Worm (Caenorhabditis elegans) whole organism, young adult: Measurements from ENCODE around the gene F25F2.1.

ENCODE experiments used
- B0261.1 ChIP-seq: sonication (generic microtip); optimal IDR thresholded peaks from 2 replicates; lab custom pipeline; 2016; ENCODE audit warnings: mild to moderate bottlenecking, missing genetic modification characterization, moderate library complexity, missing compliant biosample characterization
- B0336.3 ChIP-seq: fragments of 200-800 bp; sonication (Bioruptor generic); IDR thresholded peaks from 2 replicates; pipeline ENCODE4 v1.3.6; 2022; ENCODE audit warnings: missing genetic modification characterization, missing compliant biosample characterization
- C06A6.2 ChIP-seq: fragments of 200-800 bp; sonication (Bioruptor generic); conservative IDR thresholded peaks from 2 replicates; pipeline ENCODE4 v1.3.6; 2022; ENCODE audit warnings: missing genetic modification characterization, missing compliant biosample characterization
- F23B12.7 ChIP-seq: sonication (generic microtip); optimal IDR thresholded peaks from 2 replicates; lab custom pipeline; 2017; ENCODE audit warnings: missing genetic modification characterization, mild to moderate bottlenecking, missing compliant biosample characterization, antibody characterized with exemption, moderate library complexity; ENCODE audit not compliant: insufficient read depth
- F33H1.4 ChIP-seq: fragments of 200-800 bp; sonication (Bioruptor generic); IDR thresholded peaks from 2 replicates; pipeline ENCODE4 v1.3.6; 2022; ENCODE audit warnings: missing genetic modification reagents, missing genetic modification characterization, missing compliant biosample characterization
- F39B2.1 ChIP-seq: fragments of 200-800 bp; sonication (Bioruptor generic); IDR thresholded peaks from 2 replicates; pipeline ENCODE4 v1.3.6; 2022; ENCODE audit warnings: missing genetic modification reagents, missing genetic modification characterization, missing compliant biosample characterization
- F55B11.4 ChIP-seq: sonication (generic microtip); optimal IDR thresholded peaks from 2 replicates; lab custom pipeline; 2016; ENCODE audit warnings: missing compliant biosample characterization, missing genetic modification characterization, borderline replicate concordance; ENCODE audit not compliant: insufficient read depth
- F57C9.4 ChIP-seq: sonication (generic microtip); optimal IDR thresholded peaks from 2 replicates; lab custom pipeline; 2017; ENCODE audit warnings: mild to moderate bottlenecking, missing genetic modification characterization, missing compliant biosample characterization
- K12H6.12 ChIP-seq: fragments of 200-800 bp; sonication (Bioruptor generic); optimal IDR thresholded peaks from 2 replicates; lab custom pipeline; 2018; ENCODE audit warnings: mild to moderate bottlenecking, missing genetic modification characterization, missing compliant biosample characterization
- T07F8.4 ChIP-seq: sonication (generic microtip); optimal IDR thresholded peaks from 2 replicates; lab custom pipeline; 2016; ENCODE audit warnings: mild to moderate bottlenecking, missing genetic modification characterization, moderate library complexity, missing compliant biosample characterization
- T26A5.8 ChIP-seq: sonication (generic microtip); optimal IDR thresholded peaks from 2 replicates; lab custom pipeline; 2016; ENCODE audit warnings: missing genetic modification characterization, missing compliant biosample characterization
- Y56A3A.18 ChIP-seq: fragments of 200-800 bp; sonication (Bioruptor generic); IDR thresholded peaks from 2 replicates; pipeline ENCODE4 v1.3.6; 2022; ENCODE audit warnings: missing genetic modification reagents, missing genetic modification characterization, missing compliant biosample characterization
- Y79H2A.3 ChIP-seq: fragments of 200-800 bp; sonication (Bioruptor generic); conservative IDR thresholded peaks from 2 replicates; pipeline ENCODE4 v1.3.6; 2022; ENCODE audit warnings: missing genetic modification reagents, missing genetic modification characterization, missing compliant biosample characterization
- ZK185.1 ChIP-seq: sonication (generic microtip); optimal IDR thresholded peaks from 2 replicates; lab custom pipeline; 2016; ENCODE audit warnings: mild to moderate bottlenecking, missing genetic modification characterization, missing compliant biosample characterization; ENCODE audit not compliant: poor library complexity, severe bottlenecking
- aptf-2 ChIP-seq: fragments of 200-800 bp; sonication (Bioruptor generic); conservative IDR thresholded peaks from 2 replicates; pipeline ENCODE4 v1.3.6; 2022; ENCODE audit warnings: missing genetic modification reagents, missing genetic modification characterization, missing compliant biosample characterization
- atf-7 ChIP-seq: sonication (generic microtip); optimal IDR thresholded peaks from 2 replicates; lab custom pipeline; 2017; ENCODE audit warnings: mild to moderate bottlenecking, missing genetic modification characterization, missing compliant biosample characterization
- athp-1 ChIP-seq: sonication (generic microtip); optimal IDR thresholded peaks from 2 replicates; lab custom pipeline; 2017; ENCODE audit warnings: mild to moderate bottlenecking, missing genetic modification characterization, missing compliant biosample characterization
- ccch-3 ChIP-seq: fragments of 200-800 bp; sonication (Bioruptor generic); optimal IDR thresholded peaks from 2 replicates; lab custom pipeline; 2018; ENCODE audit warnings: mild to moderate bottlenecking, missing genetic modification characterization, missing compliant biosample characterization
- chd-7 ChIP-seq: sonication (generic microtip); optimal IDR thresholded peaks from 2 replicates; lab custom pipeline; 2016; ENCODE audit warnings: mild to moderate bottlenecking, missing genetic modification characterization, moderate library complexity, missing compliant biosample characterization
- dox-1 ChIP-seq: fragments of 200-800 bp; sonication (Bioruptor generic); IDR thresholded peaks from 2 replicates; pipeline ENCODE4 v1.3.6; 2022; ENCODE audit warnings: missing genetic modification reagents, missing genetic modification characterization, missing compliant biosample characterization
- egl-44 ChIP-seq: fragments of 200-800 bp; sonication (Bioruptor generic); IDR thresholded peaks from 2 replicates; pipeline ENCODE4 v1.3.6; 2022; ENCODE audit warnings: missing genetic modification reagents, missing genetic modification characterization, missing compliant biosample characterization
- egrh-3 ChIP-seq: fragments of 200-800 bp; sonication (Bioruptor generic); IDR thresholded peaks from 2 replicates; pipeline ENCODE4 v1.3.6; 2022; ENCODE audit warnings: missing genetic modification reagents, missing genetic modification characterization, missing compliant biosample characterization
- ets-4 ChIP-seq: fragments of 200-800 bp; sonication (Bioruptor generic); optimal IDR thresholded peaks from 2 replicates; lab custom pipeline; 2018; ENCODE audit warnings: mild to moderate bottlenecking, missing genetic modification characterization, missing compliant biosample characterization
- fkh-3 ChIP-seq: sonication (generic microtip); optimal IDR thresholded peaks from 2 replicates; lab custom pipeline; 2016; ENCODE audit warnings: mild to moderate bottlenecking, missing genetic modification characterization, missing compliant biosample characterization
- him-1 ChIP-seq: sonication (generic microtip); optimal IDR thresholded peaks from 2 replicates; lab custom pipeline; 2016; ENCODE audit warnings: missing genotype, missing genetic modification reagents, missing genetic modification characterization, missing compliant biosample characterization
- hlh-26 ChIP-seq: fragments of 200-800 bp; sonication (Bioruptor generic); conservative IDR thresholded peaks from 2 replicates; pipeline ENCODE4 v1.3.6; 2022; ENCODE audit warnings: missing genetic modification reagents, missing genetic modification characterization, missing compliant biosample characterization
- hmg-20 ChIP-seq: fragments of 200-800 bp; sonication (Bioruptor generic); IDR thresholded peaks from 2 replicates; pipeline ENCODE4 v1.3.6; 2022; ENCODE audit warnings: missing genetic modification reagents, missing genetic modification characterization, missing compliant biosample characterization
- let-607 ChIP-seq, 2 experiments: fragments of 200-800 bp in 1 of 2; sonication (Bioruptor generic) in 1 of 2; sonication (generic microtip) in 1 of 2; optimal IDR thresholded peaks; 2 replicates each; lab custom pipeline; 2016 to 2018; ENCODE audit warnings: mild to moderate bottlenecking in 2 of 2, missing compliant biosample characterization in 2 of 2, missing genetic modification characterization in 2 of 2, moderate library complexity in 2 of 2, missing genotype in 1 of 2
- lin-40 ChIP-seq: sonication (generic microtip); optimal IDR thresholded peaks from 2 replicates; lab custom pipeline; 2016; ENCODE audit warnings: missing genetic modification characterization, mild to moderate bottlenecking, missing compliant biosample characterization, missing genotype, missing genetic modification reagents
- lin-54 ChIP-seq: fragments of 200-800 bp; sonication (Bioruptor generic); optimal IDR thresholded peaks from 2 replicates; lab custom pipeline; 2018; ENCODE audit warnings: mild to moderate bottlenecking, missing genetic modification characterization, missing compliant biosample characterization
- lsl-1 ChIP-seq: fragments of 200-800 bp; sonication (Bioruptor generic); optimal IDR thresholded peaks from 2 replicates; lab custom pipeline; 2018; ENCODE audit warnings: mild to moderate bottlenecking, missing genetic modification characterization, moderate library complexity, missing compliant biosample characterization
- madf-10 ChIP-seq: sonication (generic microtip); optimal IDR thresholded peaks from 2 replicates; lab custom pipeline; 2016; ENCODE audit warnings: mild to moderate bottlenecking, missing genetic modification characterization, missing compliant biosample characterization
- madf-6 ChIP-seq: fragments of 200-800 bp; sonication (Bioruptor generic); IDR thresholded peaks from 2 replicates; pipeline ENCODE4 v1.3.6; 2022; ENCODE audit warnings: missing genetic modification reagents, missing genetic modification characterization, missing compliant biosample characterization
- mes-4 ChIP-seq: sonication (generic microtip); optimal IDR thresholded peaks from 2 replicates; lab custom pipeline; 2016; ENCODE audit warnings: missing genotype, missing genetic modification characterization, missing compliant biosample characterization
- mxl-1 ChIP-seq: sonication (generic microtip); optimal IDR thresholded peaks from 2 replicates; lab custom pipeline; 2016; ENCODE audit warnings: missing genetic modification characterization, missing compliant biosample characterization
- nfya-1 ChIP-seq: sonication (generic microtip); optimal IDR thresholded peaks from 2 replicates; lab custom pipeline; 2017; ENCODE audit warnings: antibody characterized with exemption, missing compliant biosample characterization, missing genetic modification characterization, borderline replicate concordance; ENCODE audit not compliant: insufficient read depth
- nhr-27 ChIP-seq: fragments of 200-800 bp; sonication (Bioruptor generic); optimal IDR thresholded peaks from 2 replicates; lab custom pipeline; 2018; ENCODE audit warnings: mild to moderate bottlenecking, missing genetic modification characterization, moderate library complexity, missing compliant biosample characterization
- nhr-90 ChIP-seq: sonication (generic microtip); optimal IDR thresholded peaks from 2 replicates; lab custom pipeline; 2016; ENCODE audit warnings: missing genotype, mild to moderate bottlenecking, missing genetic modification characterization, missing compliant biosample characterization
- sea-2 ChIP-seq: fragments of 200-800 bp; sonication (Bioruptor generic); IDR thresholded peaks from 2 replicates; pipeline ENCODE4 v1.3.6; 2022; ENCODE audit warnings: missing genetic modification characterization, missing compliant biosample characterization
- snpc-1.1 ChIP-seq: sonication (generic microtip); optimal IDR thresholded peaks from 2 replicates; lab custom pipeline; 2017; ENCODE audit warnings: missing genetic modification characterization, mild to moderate bottlenecking, missing compliant biosample characterization, antibody characterized with exemption, moderate library complexity, missing genotype, missing genetic modification reagents; ENCODE audit not compliant: insufficient read depth
- snpc-1.3 ChIP-seq: sonication (generic microtip); optimal IDR thresholded peaks from 2 replicates; lab custom pipeline; 2017; ENCODE audit warnings: missing genetic modification characterization, mild to moderate bottlenecking, missing compliant biosample characterization, antibody characterized with exemption, moderate library complexity, missing genotype, missing genetic modification reagents; ENCODE audit not compliant: insufficient read depth
- snpc-4 ChIP-seq, 5 experiments: fragments of 150-350 bp in 1 of 5; sonication (generic microtip) in 4 of 5; optimal IDR thresholded peaks; 2 replicates each; lab custom pipeline; 2014 to 2018; ENCODE audit warnings: missing genetic modification characterization in 5 of 5, missing biosample characterization in 3 of 5, antibody characterized with exemption in 2 of 5, mild to moderate bottlenecking in 2 of 5, missing compliant biosample characterization in 2 of 5, missing genotype in 2 of 5, moderate library complexity in 2 of 5, missing genetic modification reagents in 1 of 5
- somi-1 ChIP-seq: fragments of 200-800 bp; sonication (Bioruptor generic); optimal IDR thresholded peaks from 2 replicates; lab custom pipeline; 2018; ENCODE audit warnings: mild to moderate bottlenecking, missing genetic modification characterization, missing compliant biosample characterization
- tbx-9 ChIP-seq: sonication (generic microtip); optimal IDR thresholded peaks from 2 replicates; lab custom pipeline; 2016; ENCODE audit warnings: borderline replicate concordance, missing genetic modification characterization, inconsistent platforms, missing compliant biosample characterization
- zfh-2 ChIP-seq: fragments of 200-800 bp; sonication (Bioruptor generic); conservative IDR thresholded peaks from 2 replicates; pipeline ENCODE4 v1.3.6; 2022; ENCODE audit warnings: missing genetic modification reagents, missing genetic modification characterization, missing compliant biosample characterization
- zim-3 ChIP-seq: sonication (generic microtip); optimal IDR thresholded peaks from 2 replicates; lab custom pipeline; 2017; ENCODE audit warnings: mild to moderate bottlenecking, missing genetic modification characterization, moderate library complexity, missing compliant biosample characterization
- ztf-25 ChIP-seq: fragments of 200-800 bp; sonication (Bioruptor generic); IDR thresholded peaks from 2 replicates; pipeline ENCODE4 v1.3.6; 2022; ENCODE audit warnings: missing genetic modification reagents, missing genetic modification characterization, missing compliant biosample characterization

F25F2.1 gene

DNA sequence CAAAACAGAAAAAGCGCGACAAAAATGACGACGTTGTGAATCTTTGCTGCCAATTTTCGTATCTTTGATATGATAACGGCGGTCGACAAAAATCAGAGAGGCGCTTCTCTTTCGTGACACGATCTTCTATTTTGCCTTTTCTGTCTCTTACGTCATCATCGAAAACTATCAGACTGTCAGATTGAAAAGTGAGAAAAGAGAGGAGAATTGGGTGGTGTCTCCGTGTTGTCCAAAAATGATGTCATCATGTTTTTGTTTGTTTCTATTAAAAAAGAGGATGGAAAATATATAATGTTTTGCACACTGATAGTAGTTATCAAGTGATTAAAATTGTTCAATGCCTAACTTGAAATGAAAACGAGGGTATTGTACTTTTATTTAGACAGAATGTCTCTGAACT is 12.6 kb upstream of the F25F2.1 start (continued):
- TF ChIP-seq B0336.3 (peak; percentile 68), C06A6.2 (GFP tag; lab: Robert Waterston, UW) (no peak), snpc-1.1 (tag; lab: Kevin White, UChicago) (no peak), mxl-1 (no peak), F57C9.4 (tag; lab: Kevin White, UChicago) (no peak), F23B12.7 (tag; lab: Kevin White, UChicago) (no peak), somi-1 (no peak), lin-40 (tag; lab: Kevin White, UChicago) (peak; percentile 36), T26A5.8 (no peak), dox-1 (GFP tag; lab: Robert Waterston, UW) (peak; percentile 39; the same call in 1 of the 2 replicates), lin-54 (no peak), aptf-2 (GFP tag; lab: Robert Waterston, UW) (no peak), ets-4 (GFP tag; lab: Kevin White, UChicago) (no peak), nhr-90 (tag; lab: Kevin White, UChicago) (peak; percentile 53), zim-3 (tag; lab: Kevin White, UChicago) (no peak), chd-7 (tag; lab: Kevin White, UChicago) (peak; percentile 19), Y79H2A.3 (GFP tag; lab: Robert Waterston, UW) (no peak), F33H1.4 (GFP tag; lab: Robert Waterston, UW) (no peak), nfya-1 (tag; lab: Kevin White, UChicago) (no peak), K12H6.12 (tag; lab: Kevin White, UChicago) (no peak), ZK185.1 (tag; lab: Kevin White, UChicago) (peak; percentile 63), zfh-2 (GFP tag; lab: Robert Waterston, UW) (no peak), F55B11.4 (tag; lab: Kevin White, UChicago) (no peak), lsl-1 (no peak), ztf-25 (GFP tag; lab: Robert Waterston, UW) (no peak), egrh-3 (GFP tag; lab: Robert Waterston, UW) (no peak), let-607 (tag; optimal IDR thresholded peaks at IDR 0.05; lab: Kevin White, UChicago) (peak; percentile 33 to 35), atf-7 (tag; lab: Kevin White, UChicago) (peak; percentile 98), tbx-9 (no peak), B0261.1 (tag; lab: Kevin White, UChicago) (no peak), madf-10 (tag; lab: Kevin White, UChicago) (peak; percentile 20), egl-44 (GFP tag; lab: Robert Waterston, UW) (0 out of 2 replicates have a peak, but pooled peaks have one; percentile 31), hmg-20 (no peak), hlh-26 (GFP tag; lab: Robert Waterston, UW) (no peak), snpc-4 (GFP tag; optimal IDR thresholded peaks at IDR 0.05; lab: Kevin White, UChicago) (no peak), snpc-4 (tag; optimal IDR thresholded peaks at IDR 0.05; lab: Kevin White, UChicago) (peak in 1 of 4 experiments; percentile 7), sea-2 (GFP tag; lab: Robert Waterston, UW) (no peak), him-1 (no peak), madf-6 (GFP tag; lab: Robert Waterston, UW) (no peak), ccch-3 (no peak), fkh-3 (tag; lab: Kevin White, UChicago) (no peak), Y56A3A.18 (GFP tag; lab: Robert Waterston, UW) (0 out of 2 replicates have a peak, but pooled peaks have one; percentile 56), athp-1 (tag; lab: Kevin White, UChicago) (no peak), nhr-27 (tag; lab: Kevin White, UChicago) (no peak), T07F8.4 (tag; lab: Kevin White, UChicago) (no peak), snpc-1.3 (tag; lab: Kevin White, UChicago) (no peak), mes-4 (tag; lab: Kevin White, UChicago) (no peak), F39B2.1 (GFP tag; lab: Robert Waterston, UW) (no peak)
